In genomic region chr2L:12107087-12107486, dm6 we compare ENCODE assay signal across 2 fruit fly cellular contexts.
TF ChIP-seq lines count a peak whose summit lies in the region.

No protein-coding gene starts in this region.

- TF ChIP-seq CTCF in whole organism, embryonic (GFP tag; optimal IDR thresholded peaks at IDR 0.05; lab: Kevin White, UChicago): no peak

TF ChIP-seq in whole organism, adult, 20 proteins besides CTCF, POLR2A, EP300 and RAD21:
- no peak for TF ChIP-seq bab1 (GFP tag; optimal IDR thresholded peaks at IDR 0.05; lab: Kevin White, UChicago)
- peak; percentile 6 for TF ChIP-seq Mnt (GFP tag; optimal IDR thresholded peaks at IDR 0.05; lab: Kevin White, UChicago)
- TF ChIP-seq cic (GFP tag; optimal IDR thresholded peaks at IDR 0.05; lab: Kevin White, UChicago): peak; percentile 26
- no peak for TF ChIP-seq Clk (GFP tag; optimal IDR thresholded peaks at IDR 0.05; lab: Kevin White, UChicago)
- TF ChIP-seq kay (GFP tag; lab: Kevin White, UChicago; ENCODE audit: borderline replicate concordance): peak; percentile 96
- no peak for TF ChIP-seq tj (GFP tag; optimal IDR thresholded peaks at IDR 0.05; lab: Kevin White, UChicago)
- no peak for TF ChIP-seq CG33017 (tag; optimal IDR thresholded peaks at IDR 0.05; lab: Kevin White, UChicago)
- no peak for TF ChIP-seq Crg-1 (GFP tag; optimal IDR thresholded peaks at IDR 0.05; lab: Kevin White, UChicago)
- no peak for TF ChIP-seq CG14711 (tag; optimal IDR thresholded peaks at IDR 0.05; lab: Kevin White, UChicago)
- no peak for TF ChIP-seq CG5204 (GFP tag; optimal IDR thresholded peaks at IDR 0.05; lab: Kevin White, UChicago)
- TF ChIP-seq CG1620 (GFP tag; optimal IDR thresholded peaks at IDR 0.05; lab: Kevin White, UChicago): no peak
- TF ChIP-seq pad (GFP tag; optimal IDR thresholded peaks at IDR 0.05; lab: Kevin White, UChicago): no peak
- TF ChIP-seq Hr96 (GFP tag; optimal IDR thresholded peaks at IDR 0.05; lab: Kevin White, UChicago): no peak
- TF ChIP-seq toe (GFP tag; optimal IDR thresholded peaks at IDR 0.05; lab: Kevin White, UChicago): no peak
- TF ChIP-seq cnc (optimal IDR thresholded peaks at IDR 0.05; lab: Kevin White, UChicago): no peak
- no peak for TF ChIP-seq CG11617 (GFP tag; optimal IDR thresholded peaks at IDR 0.05; lab: Kevin White, UChicago)

TF ChIP-seq in whole organism, embryonic, 481 proteins besides CTCF, POLR2A, EP300 and RAD21:
- TF ChIP-seq cas (GFP tag; IDR thresholded peaks at IDR 0.05; lab: Robert Waterston, UW) (no peak), CG12219 (GFP tag; optimal IDR thresholded peaks at IDR 0.05; lab: Kevin White, UChicago) (no peak), sd (tag; optimal IDR thresholded peaks at IDR 0.05; lab: Kevin White, UChicago) (peak; percentile 40), CG6791 (GFP tag; IDR thresholded peaks at IDR 0.05; lab: Robert Waterston, UW; ENCODE audit: partially characterized antibody) (no peak), sens (GFP tag; lab: Kevin White, UChicago) (peak; percentile 26), GATAe (GFP tag; conservative IDR thresholded peaks at IDR 0.05; lab: Robert Waterston, UW) (0 out of 2 replicates have a peak, but pooled peaks have one; percentile 34), exex (tag; optimal IDR thresholded peaks at IDR 0.05; lab: Kevin White, UChicago) (peak; percentile 31), CG3163 (GFP tag; optimal IDR thresholded peaks at IDR 0.05; lab: Kevin White, UChicago) (no peak), sug (tag; optimal IDR thresholded peaks at IDR 0.05; lab: Kevin White, UChicago) (peak; percentile 10), kay (GFP tag; optimal IDR thresholded peaks at IDR 0.05; lab: Kevin White, UChicago) (peak; percentile 21)

Comparison
In these comparisons a context has a peak if more than half of its experiments do, and no peak if none do; other contexts are left out.
1. Of the 1 proteins assayed by ChIP-seq in both whole organism, embryonic and whole organism, adult: peak only in whole organism, embryonic: none; only in whole organism, adult: none; in both: kay; in neither: 0.